Worm (Caenorhabditis elegans) whole organism, young adult: ENCODE results near the gene ech-3.
A peak's percentile ranks its signal among the peaks of the same experiment; 100 is the strongest.

Experiments used
- B0019.2 ChIP-seq: fragments of 200-800 bp; sonication (Bioruptor generic); conservative IDR thresholded peaks from 2 replicates; pipeline ENCODE4 v1.3.6; 2022; ENCODE audit warnings: missing genetic modification reagents, missing genetic modification characterization, missing compliant biosample characterization
- B0261.1 ChIP-seq: sonication (generic microtip); optimal IDR thresholded peaks from 2 replicates; lab custom pipeline; 2016; ENCODE audit warnings: mild to moderate bottlenecking, missing genetic modification characterization, moderate library complexity, missing compliant biosample characterization
- C17E4.6 ChIP-seq: fragments of 200-800 bp; sonication (Bioruptor generic); IDR thresholded peaks from 2 replicates; pipeline ENCODE4 v1.3.6; 2022; ENCODE audit warnings: missing genetic modification reagents, missing genetic modification characterization, missing compliant biosample characterization
- D2030.7 ChIP-seq: fragments of 200-800 bp; sonication (Bioruptor generic); IDR thresholded peaks from 2 replicates; pipeline ENCODE4 v1.3.6; 2022; ENCODE audit warnings: missing genetic modification reagents, missing genetic modification characterization, missing compliant biosample characterization
- F10E7.11 ChIP-seq: sonication (generic microtip); optimal IDR thresholded peaks from 2 replicates; lab custom pipeline; 2017; ENCODE audit warnings: mild to moderate bottlenecking, missing genetic modification characterization, moderate library complexity, missing compliant biosample characterization
- F23B12.7 ChIP-seq: sonication (generic microtip); optimal IDR thresholded peaks from 2 replicates; lab custom pipeline; 2017; ENCODE audit warnings: missing genetic modification characterization, mild to moderate bottlenecking, missing compliant biosample characterization, antibody characterized with exemption, moderate library complexity; ENCODE audit not compliant: insufficient read depth
- F49E8.2 ChIP-seq: sonication (generic microtip); optimal IDR thresholded peaks from 3 replicates; lab custom pipeline; 2017; ENCODE audit warnings: missing genetic modification characterization, mild to moderate bottlenecking, missing compliant biosample characterization, antibody characterized with exemption, moderate library complexity; ENCODE audit not compliant: insufficient read depth
- F55B11.4 ChIP-seq: sonication (generic microtip); optimal IDR thresholded peaks from 2 replicates; lab custom pipeline; 2016; ENCODE audit warnings: missing compliant biosample characterization, missing genetic modification characterization, borderline replicate concordance; ENCODE audit not compliant: insufficient read depth
- F57C9.4 ChIP-seq: sonication (generic microtip); optimal IDR thresholded peaks from 2 replicates; lab custom pipeline; 2017; ENCODE audit warnings: mild to moderate bottlenecking, missing genetic modification characterization, missing compliant biosample characterization
- K12H6.12 ChIP-seq: fragments of 200-800 bp; sonication (Bioruptor generic); optimal IDR thresholded peaks from 2 replicates; lab custom pipeline; 2018; ENCODE audit warnings: mild to moderate bottlenecking, missing genetic modification characterization, missing compliant biosample characterization
- Y53F4B.3 ChIP-seq: fragments of 200-800 bp; sonication (Bioruptor generic); IDR thresholded peaks from 2 replicates; pipeline ENCODE4 v1.3.6; 2022; ENCODE audit warnings: missing genetic modification reagents, missing genetic modification characterization, missing compliant biosample characterization
- atf-7 ChIP-seq: sonication (generic microtip); optimal IDR thresholded peaks from 2 replicates; lab custom pipeline; 2017; ENCODE audit warnings: mild to moderate bottlenecking, missing genetic modification characterization, missing compliant biosample characterization
- attf-3 ChIP-seq: fragments of 200-800 bp; sonication (Bioruptor generic); conservative IDR thresholded peaks from 2 replicates; pipeline ENCODE4 v1.3.6; 2022; ENCODE audit warnings: missing genetic modification reagents, missing genetic modification characterization, missing compliant biosample characterization
- ceh-100 ChIP-seq: fragments of 200-800 bp; sonication (Bioruptor generic); IDR thresholded peaks from 2 replicates; pipeline ENCODE4 v1.3.6; 2022; ENCODE audit warnings: missing genetic modification reagents, missing genetic modification characterization, missing compliant biosample characterization
- ceh-40 ChIP-seq: fragments of 200-800 bp; sonication (Bioruptor generic); IDR thresholded peaks from 2 replicates; pipeline ENCODE4 v1.3.6; 2022; ENCODE audit warnings: missing genetic modification characterization, missing compliant biosample characterization
- dpl-1 ChIP-seq: fragments of 150-350 bp; optimal IDR thresholded peaks from 2 replicates; lab custom pipeline; 2014; ENCODE audit warnings: missing biosample characterization, missing genetic modification reagents, missing genetic modification characterization
- egl-44 ChIP-seq: fragments of 200-800 bp; sonication (Bioruptor generic); IDR thresholded peaks from 2 replicates; pipeline ENCODE4 v1.3.6; 2022; ENCODE audit warnings: missing genetic modification reagents, missing genetic modification characterization, missing compliant biosample characterization
- ets-4 ChIP-seq: fragments of 200-800 bp; sonication (Bioruptor generic); optimal IDR thresholded peaks from 2 replicates; lab custom pipeline; 2018; ENCODE audit warnings: mild to moderate bottlenecking, missing genetic modification characterization, missing compliant biosample characterization
- lag-1 ChIP-seq: fragments of 200-800 bp; sonication (Bioruptor generic); IDR thresholded peaks from 2 replicates; pipeline ENCODE4 v1.3.6; 2022; ENCODE audit warnings: missing genetic modification reagents, missing genetic modification characterization, missing compliant biosample characterization
- let-526 ChIP-seq: fragments of 200-800 bp; sonication (Bioruptor generic); IDR thresholded peaks from 2 replicates; pipeline ENCODE4 v1.3.6; 2022; ENCODE audit warnings: missing genetic modification reagents, missing genetic modification characterization, missing compliant biosample characterization
- lin-35 ChIP-seq, 3 experiments: fragments of 150-350 bp in 2 of 3; sonication (generic microtip) in 1 of 3; optimal IDR thresholded peaks; 2 replicates each; lab custom pipeline; 2014 to 2018; ENCODE audit warnings: missing biosample characterization in 3 of 3, missing genetic modification characterization in 3 of 3, missing genetic modification reagents in 3 of 3
- lir-1 ChIP-seq: fragments of 200-800 bp; sonication (Bioruptor generic); conservative IDR thresholded peaks from 2 replicates; pipeline ENCODE4 v1.3.6; 2022; ENCODE audit warnings: missing genetic modification reagents, missing genetic modification characterization, missing compliant biosample characterization
- lsl-1 ChIP-seq: fragments of 200-800 bp; sonication (Bioruptor generic); optimal IDR thresholded peaks from 2 replicates; lab custom pipeline; 2018; ENCODE audit warnings: mild to moderate bottlenecking, missing genetic modification characterization, moderate library complexity, missing compliant biosample characterization
- lsy-27 ChIP-seq: sonication (generic microtip); optimal IDR thresholded peaks from 2 replicates; lab custom pipeline; 2017; ENCODE audit warnings: missing genetic modification characterization, mild to moderate bottlenecking, missing compliant biosample characterization, antibody characterized with exemption, missing genotype, borderline replicate concordance; ENCODE audit not compliant: insufficient read depth
- mxl-1 ChIP-seq: sonication (generic microtip); optimal IDR thresholded peaks from 2 replicates; lab custom pipeline; 2016; ENCODE audit warnings: missing genetic modification characterization, missing compliant biosample characterization
- nfya-2 ChIP-seq: fragments of 200-800 bp; sonication (Bioruptor generic); IDR thresholded peaks from 2 replicates; pipeline ENCODE4 v1.3.6; 2022; ENCODE audit warnings: missing genetic modification reagents, missing genetic modification characterization, missing compliant biosample characterization
- nfyb-1 ChIP-seq: fragments of 200-800 bp; sonication (Bioruptor generic); IDR thresholded peaks from 2 replicates; pipeline ENCODE4 v1.3.6; 2022; ENCODE audit warnings: missing genetic modification reagents, missing genetic modification characterization, missing compliant biosample characterization
- nhr-80 ChIP-seq: sonication (generic microtip); optimal IDR thresholded peaks from 2 replicates; lab custom pipeline; 2016; ENCODE audit warnings: missing genetic modification characterization, missing compliant biosample characterization
- nhr-90 ChIP-seq: sonication (generic microtip); optimal IDR thresholded peaks from 2 replicates; lab custom pipeline; 2016; ENCODE audit warnings: missing genotype, mild to moderate bottlenecking, missing genetic modification characterization, missing compliant biosample characterization
- pha-4 ChIP-seq: fragments of 150-350 bp; sonication (generic microtip); optimal IDR thresholded peaks from 2 replicates; lab custom pipeline; 2014; ENCODE audit warnings: missing biosample characterization, missing genetic modification reagents, missing genetic modification characterization
- rcor-1 ChIP-seq: fragments of 200-800 bp; sonication (Bioruptor generic); IDR thresholded peaks from 2 replicates; pipeline ENCODE4 v1.3.6; 2022; ENCODE audit warnings: missing genetic modification reagents, missing genetic modification characterization, missing compliant biosample characterization
- rec-8 ChIP-seq, 2 experiments: sonication (generic microtip); optimal IDR thresholded peaks; 2 replicates each; lab custom pipeline; 2016; ENCODE audit warnings: mild to moderate bottlenecking in 2 of 2, missing genetic modification characterization in 2 of 2, missing genetic modification reagents in 2 of 2, missing genotype in 2 of 2, missing biosample characterization in 1 of 2, missing compliant biosample characterization in 1 of 2, moderate library complexity in 1 of 2
- sdz-38 ChIP-seq: sonication (generic microtip); optimal IDR thresholded peaks from 2 replicates; lab custom pipeline; 2016; ENCODE audit warnings: missing genotype, missing genetic modification characterization, missing compliant biosample characterization
- snpc-1.1 ChIP-seq: sonication (generic microtip); optimal IDR thresholded peaks from 2 replicates; lab custom pipeline; 2017; ENCODE audit warnings: missing genetic modification characterization, mild to moderate bottlenecking, missing compliant biosample characterization, antibody characterized with exemption, moderate library complexity, missing genotype, missing genetic modification reagents; ENCODE audit not compliant: insufficient read depth
- snpc-1.3 ChIP-seq: sonication (generic microtip); optimal IDR thresholded peaks from 2 replicates; lab custom pipeline; 2017; ENCODE audit warnings: missing genetic modification characterization, mild to moderate bottlenecking, missing compliant biosample characterization, antibody characterized with exemption, moderate library complexity, missing genotype, missing genetic modification reagents; ENCODE audit not compliant: insufficient read depth
- tbp1 ChIP-seq: fragments of 200-800 bp; sonication (Bioruptor generic); optimal IDR thresholded peaks from 2 replicates; lab custom pipeline; 2018; ENCODE audit warnings: mild to moderate bottlenecking, missing genetic modification characterization, missing compliant biosample characterization
- unc-130 ChIP-seq: sonication (generic microtip); optimal IDR thresholded peaks from 2 replicates; lab custom pipeline; 2016; ENCODE audit warnings: missing genetic modification reagents, missing genetic modification characterization, missing compliant biosample characterization
- unc-62 ChIP-seq: fragments of 150-350 bp; optimal IDR thresholded peaks from 2 replicates; lab custom pipeline; 2014; ENCODE audit warnings: missing biosample characterization, missing genetic modification reagents, missing genetic modification characterization
- zfh-2 ChIP-seq: fragments of 200-800 bp; sonication (Bioruptor generic); conservative IDR thresholded peaks from 2 replicates; pipeline ENCODE4 v1.3.6; 2022; ENCODE audit warnings: missing genetic modification reagents, missing genetic modification characterization, missing compliant biosample characterization
- ztf-26 ChIP-seq: sonication (generic microtip); optimal IDR thresholded peaks from 2 replicates; lab custom pipeline; 2017; ENCODE audit warnings: missing genetic modification characterization, missing compliant biosample characterization
- ztf-28 ChIP-seq: fragments of 200-800 bp; sonication (Bioruptor generic); IDR thresholded peaks from 2 replicates; pipeline ENCODE4 v1.3.6; 2022; ENCODE audit warnings: missing genetic modification reagents, missing genetic modification characterization, missing compliant biosample characterization
- ztf-6 ChIP-seq: fragments of 200-800 bp; sonication (Bioruptor generic); IDR thresholded peaks from 2 replicates; pipeline ENCODE4 v1.3.6; 2022; ENCODE audit warnings: missing genetic modification reagents, missing genetic modification characterization, missing compliant biosample characterization

The ech-3 gene

ce11 chrV:7983381-7984052 is 38.5 kb upstream of the ech-3 start, which contains the start of the genes natb-1 and abhd-12 (continued):
- no peak for TF ChIP-seq lsy-27 (tag; lab: Kevin White, UChicago)
- no peak for TF ChIP-seq attf-3 (GFP tag; lab: Robert Waterston, UW)
- peak; percentile 22 for TF ChIP-seq nhr-80 (tag; lab: Kevin White, UChicago)
- no peak for TF ChIP-seq ztf-6 (GFP tag; lab: Robert Waterston, UW)
- no peak for TF ChIP-seq ets-4
- no peak for TF ChIP-seq B0261.1 (tag; lab: Kevin White, UChicago)
- TF ChIP-seq nfyb-1 (GFP tag; lab: Robert Waterston, UW) = no peak
- no peak for TF ChIP-seq mxl-1 (tag; lab: Kevin White, UChicago)
- no peak for TF ChIP-seq ztf-28 (GFP tag; lab: Robert Waterston, UW)
- TF ChIP-seq zfh-2 (GFP tag; lab: Robert Waterston, UW) = no peak
- no peak for TF ChIP-seq unc-130
- TF ChIP-seq dpl-1 (GFP tag; lab: Kevin White, UChicago) = no peak
- TF ChIP-seq pha-4 (tag; lab: Kevin White, UChicago) = no peak
- no peak for TF ChIP-seq tbp1 (GFP tag; lab: Kevin White, UChicago)
- no peak for TF ChIP-seq sdz-38 (tag; lab: Kevin White, UChicago)
- no peak for TF ChIP-seq rcor-1 (GFP tag; lab: Robert Waterston, UW)
- no peak for TF ChIP-seq lir-1 (GFP tag; lab: Robert Waterston, UW)
- TF ChIP-seq F10E7.11 (tag; lab: Kevin White, UChicago) = no peak
- TF ChIP-seq snpc-1.1 (tag; lab: Kevin White, UChicago) = no peak
- no peak for TF ChIP-seq ceh-100
- no peak for TF ChIP-seq lag-1 (GFP tag; lab: Robert Waterston, UW)
- no peak for TF ChIP-seq nfya-2 (GFP tag; lab: Robert Waterston, UW)
- no peak for TF ChIP-seq K12H6.12 (tag; lab: Kevin White, UChicago)
- TF ChIP-seq Y53F4B.3 (GFP tag; lab: Robert Waterston, UW) = no peak
- TF ChIP-seq F23B12.7 (tag; lab: Kevin White, UChicago) = peak; percentile 10
- TF ChIP-seq lsl-1 (GFP tag; lab: Kevin White, UChicago) = peak; percentile 57
- no peak for TF ChIP-seq F49E8.2
- no peak for TF ChIP-seq snpc-1.3 (tag; lab: Kevin White, UChicago)
- no peak for TF ChIP-seq unc-62 (GFP tag; lab: Kevin White, UChicago)
- no peak for TF ChIP-seq ceh-40 (GFP tag; lab: Robert Waterston, UW)
- no peak for TF ChIP-seq egl-44 (GFP tag; lab: Robert Waterston, UW)
- TF ChIP-seq rec-8 (tag; optimal IDR thresholded peaks at IDR 0.05; lab: Kevin White, UChicago) = no peak

DNA sequence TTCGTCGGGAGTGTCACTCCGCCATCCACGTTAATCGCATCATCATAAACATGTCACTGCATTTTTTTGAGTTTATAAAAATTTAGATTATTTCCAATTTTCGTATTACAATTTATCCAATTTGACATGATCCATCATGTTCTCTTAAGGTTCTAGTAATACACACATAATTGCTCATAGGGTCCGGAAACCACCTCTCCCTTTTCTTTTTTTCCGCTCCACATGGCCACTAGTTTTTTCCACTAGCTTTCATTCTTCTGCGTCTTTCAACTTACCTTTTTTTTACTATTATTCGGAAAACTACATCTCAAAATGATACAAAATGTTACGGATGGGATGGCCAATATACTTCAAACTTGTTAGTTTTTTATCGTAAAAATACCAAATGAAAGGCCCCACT is 36.2 kb upstream of the ech-3 start, which contains the start of gene Y97E10AL.1:
Y97E10AL.1 (plus strand) TSS at position 301 of the 400 bp plus-strand sequence.
- TF ChIP-seq let-526 = no peak
- TF ChIP-seq F55B11.4 = no peak
- TF ChIP-seq lin-35 (GFP tag; optimal IDR thresholded peaks at IDR 0.05; lab: Kevin White, UChicago) = no peak
- TF ChIP-seq C17E4.6 (GFP tag; lab: Robert Waterston, UW) = no peak
- no peak for TF ChIP-seq D2030.7 (GFP tag; lab: Robert Waterston, UW)
- TF ChIP-seq snpc-1.3 (tag; lab: Kevin White, UChicago) = no peak
- TF ChIP-seq B0019.2 = no peak
- no peak for TF ChIP-seq lsy-27 (tag; lab: Kevin White, UChicago)
- TF ChIP-seq ztf-26 = no peak
- TF ChIP-seq F57C9.4 (tag; lab: Kevin White, UChicago) = no peak
- TF ChIP-seq atf-7 (tag; lab: Kevin White, UChicago) = no peak
- no peak for TF ChIP-seq nhr-90 (tag; lab: Kevin White, UChicago)
